Fruit fly (Drosophila melanogaster): Measurements from ENCODE around the gene nxf4.

nxf4 gene

DNA sequence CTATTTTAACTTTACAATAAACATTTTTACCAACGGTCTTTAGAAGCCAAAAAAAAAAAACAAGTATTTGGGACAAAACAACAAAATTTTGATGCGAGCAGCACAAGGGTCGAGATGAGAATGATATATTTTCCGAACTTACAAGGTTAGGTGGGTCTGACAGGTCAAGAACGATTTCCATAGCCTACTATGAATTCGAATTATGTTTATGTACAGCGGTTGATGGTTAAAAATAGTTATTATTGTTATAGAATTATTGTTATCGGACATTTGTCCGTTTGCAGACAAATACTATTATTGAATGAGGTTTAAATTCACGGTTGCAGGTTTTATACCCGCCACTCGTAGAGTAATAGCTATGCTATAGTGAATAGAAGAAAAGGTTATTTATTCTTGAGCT lies 18.0 kb downstream of the nxf4 start, which contains the start of gene Mst84Dc:
Gene Mst84Dc (minus strand): TSS at position 101 of the 400 bp plus-strand sequence.
- TF ChIP-seq pan (optimal IDR thresholded peaks at IDR 0.05), result no peak
- TF ChIP-seq brk (GFP tag; optimal IDR thresholded peaks at IDR 0.05), result no peak
- no peak for TF ChIP-seq Vsx2 (GFP tag; optimal IDR thresholded peaks at IDR 0.05; ENCODE audit: partially characterized antibody)
- TF ChIP-seq rgr (GFP tag; optimal IDR thresholded peaks at IDR 0.05), result no peak
- TF ChIP-seq foxo (GFP tag; optimal IDR thresholded peaks at IDR 0.05), result no peak
- no peak for TF ChIP-seq h (GFP tag; optimal IDR thresholded peaks at IDR 0.05)
- TF ChIP-seq dl (GFP tag; optimal IDR thresholded peaks at IDR 0.05; ENCODE audit: insufficient read depth in 1 of 2, partially characterized antibody in 2 of 2), result no peak
- no peak for TF ChIP-seq Sp1 (GFP tag; optimal IDR thresholded peaks at IDR 0.05)
- no peak for TF ChIP-seq Dif (GFP tag; optimal IDR thresholded peaks at IDR 0.05; ENCODE audit: partially characterized antibody)
- no peak for TF ChIP-seq fru (GFP tag; optimal IDR thresholded peaks at IDR 0.05)
- no peak for TF ChIP-seq Rel (GFP tag; optimal IDR thresholded peaks at IDR 0.05)
- TF ChIP-seq Rel (tag; optimal IDR thresholded peaks at IDR 0.05), result no peak
- TF ChIP-seq CG9705 (GFP tag; optimal IDR thresholded peaks at IDR 0.05), result no peak
- TF ChIP-seq N (GFP tag; optimal IDR thresholded peaks at IDR 0.05), result no peak
- TF ChIP-seq OdsH (GFP tag; optimal IDR thresholded peaks at IDR 0.05), result no peak
- TF ChIP-seq sage (GFP tag; optimal IDR thresholded peaks at IDR 0.05), result no peak
- TF ChIP-seq Myc (optimal IDR thresholded peaks at IDR 0.05), result no peak
- TF ChIP-seq ey (GFP tag; optimal IDR thresholded peaks at IDR 0.05), result no peak
- no peak for TF ChIP-seq Jra (GFP tag; optimal IDR thresholded peaks at IDR 0.05)

DNA sequence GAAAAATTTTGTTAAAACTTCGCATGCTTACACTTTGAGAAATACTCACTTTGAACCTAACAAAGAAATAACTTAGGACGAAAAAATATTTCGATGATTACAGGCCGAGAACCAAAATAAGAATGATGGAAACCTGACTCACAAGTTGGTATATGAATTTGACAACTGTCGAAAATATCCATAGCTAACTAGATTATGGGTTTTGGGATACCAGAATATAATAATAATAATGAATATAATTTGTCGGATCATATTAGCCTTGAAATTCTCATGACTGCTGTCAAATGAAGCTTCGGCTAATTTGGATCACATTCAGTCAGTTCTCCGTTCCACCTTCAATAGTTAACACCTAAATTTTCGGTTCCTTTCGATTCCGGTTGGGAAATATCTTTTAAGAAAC lies 19.0 kb downstream of the nxf4 start, which contains the start of the genes Mst84Db and Mst84Da:
Gene Mst84Db (minus strand): TSS at position 101 of the 400 bp plus-strand sequence.
Gene Mst84Da (plus strand): TSS at position 324 of the 400 bp plus-strand sequence.
- TF ChIP-seq N (GFP tag; optimal IDR thresholded peaks at IDR 0.05), result no peak
- TF ChIP-seq jim (GFP tag; optimal IDR thresholded peaks at IDR 0.05), result no peak
- no peak for TF ChIP-seq br (GFP tag; optimal IDR thresholded peaks at IDR 0.05)
- TF ChIP-seq HLH106 (tag; optimal IDR thresholded peaks at IDR 0.05), result no peak
- no peak for TF ChIP-seq Dif (GFP tag; optimal IDR thresholded peaks at IDR 0.05; ENCODE audit: partially characterized antibody)
- TF ChIP-seq Sp1 (GFP tag; optimal IDR thresholded peaks at IDR 0.05), result no peak
- TF ChIP-seq foxo (GFP tag; optimal IDR thresholded peaks at IDR 0.05), result no peak
- TF ChIP-seq pan (optimal IDR thresholded peaks at IDR 0.05), result no peak
- no peak for TF ChIP-seq ey (GFP tag; optimal IDR thresholded peaks at IDR 0.05)
- TF ChIP-seq CG9705 (GFP tag; optimal IDR thresholded peaks at IDR 0.05), result no peak
- no peak for TF ChIP-seq sv (GFP tag; optimal IDR thresholded peaks at IDR 0.05)
- no peak for TF ChIP-seq CrebA (GFP tag; optimal IDR thresholded peaks at IDR 0.05; ENCODE audit: borderline replicate concordance)
- no peak for TF ChIP-seq h (GFP tag; optimal IDR thresholded peaks at IDR 0.05)
- no peak for TF ChIP-seq Jra (GFP tag; optimal IDR thresholded peaks at IDR 0.05)
- no peak for TF ChIP-seq psq (GFP tag; optimal IDR thresholded peaks at IDR 0.05)
- no peak for TF ChIP-seq CG32264 (GFP tag; optimal IDR thresholded peaks at IDR 0.05)
- no peak for TF ChIP-seq GATAd (GFP tag; optimal IDR thresholded peaks at IDR 0.05)

DNA sequence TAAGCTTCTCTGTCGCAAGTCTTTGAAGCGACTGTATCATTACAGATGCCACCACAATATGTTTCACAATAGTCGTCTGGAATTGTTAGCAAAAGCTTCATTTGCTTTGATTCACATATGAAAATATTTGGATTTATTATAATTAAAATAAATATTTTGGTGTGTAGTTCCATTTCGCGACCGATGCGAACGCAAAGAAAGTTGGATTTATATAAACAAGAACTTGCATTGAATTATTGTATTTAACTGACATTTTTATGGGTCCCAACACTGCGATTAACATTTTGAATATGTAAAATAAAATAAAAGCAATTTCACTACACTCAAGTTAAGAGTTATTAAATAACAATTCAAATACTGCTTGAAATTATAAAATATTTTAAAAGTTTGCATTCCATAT lies 22.7 kb downstream of the nxf4 start, which contains the start of gene MstProx:
Gene MstProx (minus strand): TSS at position 101 of the 400 bp plus-strand sequence.
- no peak for TF ChIP-seq rgr (GFP tag; optimal IDR thresholded peaks at IDR 0.05)
- no peak for TF ChIP-seq usp (GFP tag; optimal IDR thresholded peaks at IDR 0.05)
- TF ChIP-seq sage (GFP tag; optimal IDR thresholded peaks at IDR 0.05), result no peak
- TF ChIP-seq Vsx2 (GFP tag; optimal IDR thresholded peaks at IDR 0.05; ENCODE audit: partially characterized antibody), result no peak
- no peak for TF ChIP-seq N (GFP tag; optimal IDR thresholded peaks at IDR 0.05)
- no peak for TF ChIP-seq woc (GFP tag; optimal IDR thresholded peaks at IDR 0.05)
- TF ChIP-seq dmrt93B (GFP tag; optimal IDR thresholded peaks at IDR 0.05), result no peak
- no peak for TF ChIP-seq Sp1 (GFP tag; optimal IDR thresholded peaks at IDR 0.05)
- TF ChIP-seq Myc (optimal IDR thresholded peaks at IDR 0.05), result no peak
- TF ChIP-seq CrebA (GFP tag; optimal IDR thresholded peaks at IDR 0.05; ENCODE audit: borderline replicate concordance), result no peak
- no peak for TF ChIP-seq Dif (GFP tag; optimal IDR thresholded peaks at IDR 0.05; ENCODE audit: partially characterized antibody)
- TF ChIP-seq lola (GFP tag; optimal IDR thresholded peaks at IDR 0.05), result no peak
- no peak for TF ChIP-seq foxo (GFP tag; optimal IDR thresholded peaks at IDR 0.05)
- TF ChIP-seq sv (GFP tag; optimal IDR thresholded peaks at IDR 0.05), result no peak
- no peak for TF ChIP-seq jim (GFP tag; optimal IDR thresholded peaks at IDR 0.05)
- no peak for TF ChIP-seq brk (GFP tag; optimal IDR thresholded peaks at IDR 0.05)
- TF ChIP-seq dsf (GFP tag; optimal IDR thresholded peaks at IDR 0.05; ENCODE audit: borderline replicate concordance), result no peak

DNA sequence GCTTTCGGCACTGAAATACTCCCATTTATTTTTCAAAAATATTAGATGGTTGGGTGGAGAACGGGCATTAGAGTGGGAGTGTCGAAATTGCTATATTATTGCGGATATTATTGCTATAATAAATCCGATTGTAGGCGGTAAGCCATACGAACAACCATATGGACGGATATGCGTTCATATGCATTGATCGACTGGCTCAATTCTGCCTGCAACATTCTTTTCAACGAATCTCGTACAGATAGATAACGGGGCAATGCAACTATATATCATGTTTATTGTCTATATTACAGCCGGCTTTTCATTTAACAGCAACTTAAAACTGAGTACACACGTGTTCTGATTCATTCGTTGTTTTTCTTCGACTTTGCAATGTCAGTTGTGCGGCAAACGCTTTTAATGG lies 44.6 kb downstream of the nxf4 start, which contains the start of gene CG42650:
Gene CG42650 (plus strand): TSS at position 301 of the 400 bp plus-strand sequence.
- TF ChIP-seq pan (optimal IDR thresholded peaks at IDR 0.05), result no peak

Measured in whole organism, wandering third instar larva.